Worm (Caenorhabditis elegans) whole organism, dauer: ENCODE data around the gene nspd-9.

ENCODE experiments used
- unc-62 ChIP-seq: sonication (generic microtip); optimal IDR thresholded peaks from 2 replicates; lab custom pipeline; 2017; ENCODE audit warnings: missing biosample characterization, missing genetic modification reagents, missing genetic modification characterization

nspd-9 gene

DNA sequence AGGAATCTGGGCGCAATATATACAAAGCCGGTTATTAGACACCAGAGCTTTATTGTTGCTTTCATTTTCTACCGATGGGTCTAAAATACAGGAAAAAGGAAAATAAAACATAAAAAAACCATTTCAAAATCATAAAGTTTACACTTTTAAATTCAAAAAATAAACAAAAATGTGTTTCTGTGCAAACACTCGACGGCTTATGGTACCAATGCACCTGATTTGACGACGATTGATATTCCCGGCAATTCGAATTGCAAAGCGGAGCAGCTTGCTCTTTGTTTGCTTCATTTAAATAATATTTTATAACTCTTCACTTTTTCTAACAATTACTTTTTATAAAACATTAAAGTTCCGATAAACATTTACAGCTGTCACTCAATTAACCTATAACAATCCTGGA, 20.0 kb upstream of the nspd-9 start, which contains the start of gene F26A1.1:
F26A1.1 (plus strand) TSS at position 369 of the 400 bp plus-strand sequence.
- no peak for TF ChIP-seq unc-62

- TF ChIP-seq unc-62 = no peak
Measured at ce11 chrIII:4849739-4850138, 19.6 kb upstream of the nspd-9 start, which contains the start of gene nonu-1. Gene nonu-1, minus strand, starts transcription at chrIII:4849907.

DNA sequence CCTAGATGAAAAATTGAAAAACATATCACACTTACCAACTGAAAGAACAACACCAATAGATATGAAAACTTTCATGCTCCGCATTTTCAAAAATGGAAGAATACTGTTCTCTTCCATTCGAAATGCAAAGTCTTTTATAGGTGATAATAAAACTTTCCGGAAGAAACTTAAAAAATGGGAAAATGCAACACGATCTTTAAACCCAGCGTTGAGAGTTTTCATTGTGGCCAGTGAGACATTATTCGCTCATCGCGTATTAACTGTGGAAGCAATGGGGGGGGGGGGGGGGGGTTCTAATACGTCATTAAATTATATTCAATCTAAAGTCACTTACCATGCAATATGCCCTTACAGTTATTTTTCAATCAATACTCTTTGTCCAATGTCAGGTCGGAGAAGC, 14.2 kb upstream of the nspd-9 start, which contains the start of the genes clec-157 and fkh-5:
clec-157 (minus strand) TSS at position 101 of the 400 bp plus-strand sequence.
fkh-5 (plus strand) TSS at position 336 of the 400 bp plus-strand sequence.
- no peak for TF ChIP-seq unc-62

DNA sequence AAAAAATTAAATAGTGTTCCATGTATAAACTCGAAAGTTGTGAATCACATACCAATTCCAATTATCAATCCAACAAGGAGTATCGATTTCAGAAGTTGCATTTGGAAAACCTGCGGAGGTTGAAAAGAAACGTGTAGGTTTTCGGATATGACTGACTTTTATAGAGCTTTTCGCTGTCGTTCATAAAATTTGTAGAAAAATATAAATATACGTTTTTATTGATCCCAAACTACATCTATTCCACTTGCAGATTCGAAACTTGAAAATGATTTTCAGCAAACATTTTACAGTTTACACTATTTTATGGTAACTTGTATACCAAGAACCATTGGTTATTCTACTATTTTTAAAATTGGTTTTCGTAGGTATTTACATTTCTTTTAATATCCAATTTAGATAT, 12.1 kb upstream of the nspd-9 start, which contains the start of gene clec-156:
clec-156 (minus strand) TSS at position 101 of the 400 bp plus-strand sequence.
- no peak for TF ChIP-seq unc-62

ce11 chrIII:4837429-4837828, 7.3 kb upstream of the nspd-9 start, which contains the start of the genes acbp-7 and F26A1.19:
Gene acbp-7, plus strand, starts transcription at chrIII:4837729.
Gene F26A1.19, plus strand, starts transcription at chrIII:4837731.
- no peak for TF ChIP-seq unc-62

ce11 chrIII:4829440-4829839, 667 bp downstream of the nspd-9 start, which contains the start of gene F26A1.9:
Gene F26A1.9, minus strand, starts transcription at chrIII:4829540.
- TF ChIP-seq unc-62 = no peak

DNA sequence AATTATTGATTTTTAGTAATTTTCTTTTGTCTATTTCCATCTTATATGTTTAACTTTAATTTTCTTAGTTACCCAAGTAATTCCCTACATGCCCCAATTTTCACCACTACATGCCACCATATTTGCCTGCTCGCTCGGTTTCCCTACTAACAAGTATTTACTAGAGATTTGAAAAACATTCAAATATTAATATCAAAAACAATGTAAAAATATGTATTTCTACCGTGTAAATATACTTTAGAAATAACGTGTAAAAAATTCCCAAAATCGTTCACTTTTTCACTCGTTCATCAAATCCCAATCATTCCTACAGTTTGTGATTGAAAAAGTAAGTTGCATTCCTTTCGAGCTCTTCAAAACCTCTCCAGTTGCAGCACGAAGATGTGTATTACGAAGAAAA, 3.5 kb downstream of the nspd-9 start, which contains the start of gene F26A1.3:
F26A1.3 (plus strand) TSS at position 301 of the 400 bp plus-strand sequence.
- TF ChIP-seq unc-62 = no peak

DNA sequence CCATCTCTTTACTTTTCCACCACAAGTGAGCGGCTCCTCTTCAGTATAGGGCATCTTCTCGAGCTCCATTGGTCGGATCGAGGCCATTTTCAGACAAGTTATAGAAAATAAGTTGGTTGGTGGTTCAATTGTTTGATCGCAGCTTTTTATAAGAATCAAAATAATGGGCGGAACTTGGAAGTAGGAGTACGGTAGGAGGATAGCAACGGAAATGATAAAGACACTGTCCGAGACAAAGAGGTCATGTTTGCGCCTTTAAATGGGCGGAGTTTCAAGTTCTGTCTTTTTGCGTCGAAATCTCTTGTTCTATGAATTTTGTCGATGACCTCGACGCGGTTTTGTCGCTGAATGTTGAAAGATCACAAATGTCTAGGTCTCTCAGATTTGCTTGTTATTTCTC, 8.0 kb downstream of the nspd-9 start, which contains the start of gene F26A1.8:
F26A1.8 (minus strand) TSS at position 101 of the 400 bp plus-strand sequence.
- TF ChIP-seq unc-62 = no peak

DNA sequence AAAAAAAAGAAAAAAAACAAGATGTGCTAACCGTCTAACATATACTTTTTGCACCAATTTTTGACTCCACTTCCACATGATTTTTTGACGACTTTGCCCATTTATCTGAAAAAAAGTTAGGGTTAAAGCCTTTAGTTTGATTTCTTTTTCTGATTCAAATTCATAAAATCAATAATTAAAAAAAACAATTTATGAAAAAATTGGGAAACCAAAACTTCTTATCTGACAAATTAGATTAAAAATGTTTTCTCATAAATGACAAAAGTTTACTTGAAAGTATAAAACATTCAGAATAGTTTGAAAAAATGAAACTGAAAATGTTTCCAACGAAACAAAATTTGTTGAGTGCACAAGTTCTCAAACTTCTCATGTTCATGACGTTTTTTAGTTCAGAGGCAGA, 10.3 kb downstream of the nspd-9 start, which contains the start of gene F26A1.7:
F26A1.7 (minus strand) TSS at position 101 of the 400 bp plus-strand sequence.
- TF ChIP-seq unc-62 = no peak

ce11 chrIII:4817240-4817639, 12.9 kb downstream of the nspd-9 start, which contains the start of gene F26A1.4:
Gene F26A1.4, plus strand, starts transcription at chrIII:4817540.
- TF ChIP-seq unc-62 = no peak

DNA sequence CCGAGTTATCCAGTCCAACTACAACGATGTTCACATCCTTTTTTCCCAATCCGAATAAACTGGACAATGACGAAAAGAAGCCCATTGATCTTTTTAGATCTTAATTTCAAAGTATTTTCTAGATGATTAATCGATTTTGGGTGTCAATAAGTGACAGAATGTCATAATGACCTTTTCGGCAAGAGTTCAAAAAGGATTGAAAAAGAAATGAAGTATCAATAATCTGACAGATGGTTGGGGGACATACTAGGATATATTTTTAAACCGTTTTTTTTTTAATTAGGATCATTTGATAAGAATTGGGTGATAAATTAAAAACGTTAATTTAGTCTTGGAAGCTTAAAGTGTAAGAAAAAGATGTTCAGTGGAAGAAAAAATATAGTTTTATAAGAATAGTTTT, 15.4 kb downstream of the nspd-9 start, which contains the start of gene arl-6:
arl-6 (minus strand) TSS at position 101 of the 400 bp plus-strand sequence.
- no peak for TF ChIP-seq unc-62

DNA sequence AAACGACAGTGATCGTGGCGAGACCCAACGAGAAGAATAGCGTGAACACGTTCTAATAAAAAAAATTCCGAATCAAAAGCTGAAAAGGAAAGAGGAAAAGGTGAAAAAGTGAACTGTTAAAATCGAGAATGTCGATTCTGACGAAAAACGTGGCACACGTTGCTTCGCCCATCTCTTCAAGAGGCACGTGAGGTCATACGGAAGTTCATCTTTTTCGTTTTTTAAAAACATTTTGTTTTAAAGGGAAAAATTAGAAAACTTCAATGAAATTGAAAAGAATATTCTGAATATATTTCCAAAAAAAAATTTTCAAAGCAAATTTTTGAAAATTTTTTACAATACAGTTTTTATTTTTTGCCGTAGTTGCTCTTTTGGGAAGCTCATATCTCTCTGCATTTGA, 18.9 kb downstream of the nspd-9 start, which contains the start of gene C38D4.7:
C38D4.7 (minus strand) TSS at position 101 of the 400 bp plus-strand sequence.
- no peak for TF ChIP-seq unc-62

- no peak for TF ChIP-seq unc-62
Measured at ce11 chrIII:4809526-4810153, 20.5 kb downstream of the nspd-9 start, which contains the start of gene pal-1. Gene pal-1, minus strand, starts transcription at chrIII:4809576.

DNA sequence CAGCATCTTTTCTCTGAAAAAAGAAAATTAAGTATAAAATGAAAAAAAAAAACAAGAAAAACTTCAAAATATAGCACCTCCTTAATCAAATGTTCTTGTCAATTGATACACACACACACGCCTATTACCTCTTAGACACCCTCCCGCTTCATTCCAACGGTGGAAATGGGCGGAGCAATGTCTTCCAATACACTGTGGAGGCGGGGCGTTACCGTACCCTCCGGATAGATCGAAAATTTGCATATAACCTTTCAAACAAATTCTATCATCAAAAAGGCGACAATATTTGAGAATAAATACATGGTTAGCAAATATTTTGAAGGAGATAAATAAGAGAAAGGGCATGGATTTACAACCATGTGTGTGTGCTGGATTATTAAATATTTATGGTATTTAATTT, 22.0 kb downstream of the nspd-9 start:
- TF ChIP-seq unc-62 = no peak

DNA sequence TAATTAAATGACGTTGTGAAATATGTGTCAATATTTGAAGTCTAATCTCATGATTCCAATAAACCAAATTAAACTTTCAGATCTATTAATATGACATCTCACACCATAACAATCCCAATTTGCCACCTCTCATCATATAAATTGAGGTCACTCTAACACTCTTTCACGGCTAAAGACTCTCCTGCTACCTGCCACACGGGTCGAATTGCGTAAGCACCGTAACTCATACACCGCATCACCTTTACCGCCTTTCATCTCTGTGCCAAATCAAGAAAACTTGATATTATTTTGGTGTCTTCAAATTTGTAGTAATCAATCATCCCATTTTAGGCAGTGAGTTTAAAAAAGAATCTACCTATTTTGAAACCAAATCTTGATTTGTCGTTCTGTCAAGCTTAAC, 23.8 kb downstream of the nspd-9 start:
- TF ChIP-seq unc-62 = no peak

DNA sequence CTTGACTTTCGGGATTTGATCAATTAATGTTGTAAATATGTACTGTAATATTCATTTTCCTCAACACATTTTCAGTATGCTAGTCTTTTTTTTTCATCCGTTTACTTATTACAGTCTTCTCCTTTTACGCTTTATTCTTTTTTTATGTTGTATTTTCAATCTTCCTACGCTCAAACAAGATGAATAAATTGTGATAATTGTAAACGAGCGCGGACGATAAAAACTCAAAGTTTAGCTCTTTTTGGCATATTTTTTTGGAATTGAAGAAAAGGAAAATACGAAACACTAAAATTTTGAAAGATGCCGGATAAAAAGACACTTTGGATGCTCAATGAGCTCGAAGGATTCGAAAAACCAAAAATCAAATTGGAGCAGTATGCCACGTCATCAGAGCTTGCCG, 27.4 kb downstream of the nspd-9 start, which contains the start of gene metl-5:
metl-5 (plus strand) TSS at position 301 of the 400 bp plus-strand sequence.
- TF ChIP-seq unc-62 = no peak

ce11 chrIII:4796536-4796935, 33.6 kb downstream of the nspd-9 start, which contains the start of gene tag-325:
Gene tag-325, plus strand, starts transcription at chrIII:4796836.
- no peak for TF ChIP-seq unc-62
